Worm (Caenorhabditis elegans) whole organism, early embryonic: Measurements from ENCODE around the gene F42G4.6.
A peak's percentile ranks its signal among the peaks of the same experiment; 100 is the strongest.
"Not testable (repeated sequence)": the region's sequence is repeated elsewhere in the genome, so short reads cannot be mapped to it uniquely, and the experiment has no call there.

Experiments
- B0310.2 ChIP-seq: sonication (generic microtip); optimal IDR thresholded peaks from 2 replicates; lab custom pipeline; 2016; ENCODE audit warnings: mild to moderate bottlenecking, missing genetic modification characterization, missing compliant biosample characterization
- F13C5.2 ChIP-seq: sonication (generic microtip); optimal IDR thresholded peaks from 2 replicates; lab custom pipeline; 2017; ENCODE audit warnings: mild to moderate bottlenecking, missing genetic modification characterization, inconsistent platforms, missing compliant biosample characterization
- aly-1 ChIP-seq: sonication (generic microtip); optimal IDR thresholded peaks from 2 replicates; lab custom pipeline; 2016; ENCODE audit warnings: missing genetic modification characterization, missing compliant biosample characterization
- ama-1 ChIP-seq: fragments of 150-350 bp; optimal IDR thresholded peaks from 2 replicates; lab custom pipeline; 2014
- ceh-13 ChIP-seq: fragments of 200-800 bp; sonication (Bioruptor generic); optimal IDR thresholded peaks from 2 replicates; lab custom pipeline; 2018; ENCODE audit warnings: mild to moderate bottlenecking, missing genetic modification characterization, missing compliant biosample characterization
- ceh-36 ChIP-seq: sonication (generic microtip); optimal IDR thresholded peaks from 2 replicates; lab custom pipeline; 2016; ENCODE audit warnings: missing genetic modification characterization, inconsistent platforms, missing compliant biosample characterization
- ets-7 ChIP-seq: sonication (generic microtip); optimal IDR thresholded peaks from 2 replicates; lab custom pipeline; 2016; ENCODE audit warnings: missing genotype, missing genetic modification characterization, missing compliant biosample characterization
- flt-1 ChIP-seq: fragments of 200-800 bp; sonication (Bioruptor generic); IDR thresholded peaks from 2 replicates; pipeline ENCODE4 v1.3.6; 2022; ENCODE audit warnings: missing genetic modification characterization, missing compliant biosample characterization
- hmbx-1 ChIP-seq: sonication (generic microtip); optimal IDR thresholded peaks from 2 replicates; lab custom pipeline; 2016; ENCODE audit warnings: mild to moderate bottlenecking, missing genetic modification characterization, missing compliant biosample characterization
- hmg-4 ChIP-seq: fragments of 200-800 bp; sonication (Bioruptor generic); optimal IDR thresholded peaks from 2 replicates; lab custom pipeline; 2018; ENCODE audit warnings: mild to moderate bottlenecking, missing genetic modification characterization, missing compliant biosample characterization
- hnd-1 ChIP-seq: sonication (generic microtip); optimal IDR thresholded peaks from 2 replicates; lab custom pipeline; 2016; ENCODE audit warnings: missing genetic modification characterization, missing compliant biosample characterization
- pes-1 ChIP-seq: fragments of 200-800 bp; sonication (Bioruptor generic); IDR thresholded peaks from 2 replicates; pipeline ENCODE4 v1.3.6; 2022; ENCODE audit warnings: missing genetic modification reagents, missing genetic modification characterization, missing compliant biosample characterization
- scrt-1 ChIP-seq: fragments of 200-800 bp; sonication (Bioruptor generic); IDR thresholded peaks from 2 replicates; pipeline ENCODE4 v1.3.6; 2022; ENCODE audit warnings: missing genetic modification characterization, missing compliant biosample characterization
- sea-1 ChIP-seq: fragments of 200-800 bp; sonication (Bioruptor generic); conservative IDR thresholded peaks from 2 replicates; pipeline ENCODE4 v1.3.6; 2022; ENCODE audit warnings: missing genetic modification characterization, missing compliant biosample characterization
- tbx-11 ChIP-seq: fragments of 200-800 bp; sonication (Bioruptor generic); IDR thresholded peaks from 2 replicates; pipeline ENCODE4 v1.3.6; 2022; ENCODE audit warnings: missing genetic modification characterization, missing compliant biosample characterization
- tbx-37 ChIP-seq: fragments of 200-800 bp; sonication (Bioruptor generic); conservative IDR thresholded peaks from 2 replicates; pipeline ENCODE4 v1.3.6; 2022; ENCODE audit warnings: missing genetic modification reagents, missing genetic modification characterization, missing compliant biosample characterization
- tra-4 ChIP-seq: sonication (generic microtip); optimal IDR thresholded peaks from 2 replicates; lab custom pipeline; 2017; ENCODE audit warnings: missing genetic modification characterization, missing compliant biosample characterization

Gene F42G4.6

ce11 chrII:13076301-13076916 lies 2.8 kb upstream of the F42G4.6 start:
- TF ChIP-seq flt-1: no peak
- TF ChIP-seq tbx-37 (GFP tag; lab: Robert Waterston, UW): no peak
- no peak for TF ChIP-seq hmbx-1 (tag; lab: Kevin White, UChicago)
- TF ChIP-seq tbx-11 (GFP tag; lab: Robert Waterston, UW): no peak
- TF ChIP-seq hnd-1: no peak
- TF ChIP-seq ets-7 (tag; lab: Kevin White, UChicago): no peak
- no peak for TF ChIP-seq pes-1 (GFP tag; lab: Robert Waterston, UW)
- TF ChIP-seq B0310.2: no peak
- TF ChIP-seq F13C5.2 (tag; lab: Kevin White, UChicago): no peak
- no peak for TF ChIP-seq scrt-1 (GFP tag; lab: Robert Waterston, UW)
- no peak for TF ChIP-seq aly-1 (tag; lab: Kevin White, UChicago)
- no peak for TF ChIP-seq ceh-13
- no peak for TF ChIP-seq ama-1 (lab: Kevin White, UChicago)
- no peak for TF ChIP-seq hmg-4 (GFP tag; lab: Kevin White, UChicago)
- TF ChIP-seq sea-1 (GFP tag; lab: Robert Waterston, UW): no peak
- TF ChIP-seq ceh-36 (tag; lab: Kevin White, UChicago): no peak
- no peak for TF ChIP-seq tra-4

ce11 chrII:13077746-13078145 lies 1.4 kb upstream of the F42G4.6 start:
- TF ChIP-seq hmg-4 (GFP tag; lab: Kevin White, UChicago): no peak
- TF ChIP-seq tra-4: no peak
- no peak for TF ChIP-seq hmbx-1 (tag; lab: Kevin White, UChicago)
- no peak for TF ChIP-seq pes-1 (GFP tag; lab: Robert Waterston, UW)
- TF ChIP-seq B0310.2: no peak
- no peak for TF ChIP-seq tbx-37 (GFP tag; lab: Robert Waterston, UW)
- no peak for TF ChIP-seq tbx-11 (GFP tag; lab: Robert Waterston, UW)
- TF ChIP-seq F13C5.2 (tag; lab: Kevin White, UChicago): no peak
- TF ChIP-seq ets-7 (tag; lab: Kevin White, UChicago): no peak
- no peak for TF ChIP-seq ama-1 (lab: Kevin White, UChicago)
- no peak for TF ChIP-seq hnd-1

ce11 chrII:13080607-13081006 lies 1.4 kb downstream of the F42G4.6 start, which contains the start of gene Y81G3A.2:
Gene Y81G3A.2 (plus strand): TSS chrII:13080907.
- not testable (repeated sequence) for TF ChIP-seq pes-1 (GFP tag; lab: Robert Waterston, UW); tbx-11 (GFP tag; lab: Robert Waterston, UW); B0310.2

- TF ChIP-seq ceh-36 (tag; lab: Kevin White, UChicago); sea-1 (GFP tag; lab: Robert Waterston, UW); ama-1 (lab: Kevin White, UChicago): not testable (repeated sequence)
Measured at ce11 chrII:13082403-13082802, 3.2 kb downstream of the F42G4.6 start, which contains the start of gene Y81G3A.6. Gene Y81G3A.6 (minus strand): TSS chrII:13082503.

- peak; percentile 38 for TF ChIP-seq F13C5.2 (tag; lab: Kevin White, UChicago)
- no peak for TF ChIP-seq ama-1 (lab: Kevin White, UChicago)
Measured at ce11 chrII:13083752-13084214, 4.6 kb downstream of the F42G4.6 start, which contains the start of the genes Y81G3A.1 and gcn-2. Gene Y81G3A.1 (minus strand): TSS chrII:13083926. Gene gcn-2 (plus strand): TSS chrII:13084164.

- no peak for TF ChIP-seq tbx-37 (GFP tag; lab: Robert Waterston, UW)
- no peak for TF ChIP-seq ets-7 (tag; lab: Kevin White, UChicago)
- no peak for TF ChIP-seq B0310.2
- TF ChIP-seq sea-1 (GFP tag; lab: Robert Waterston, UW): no peak
- no peak for TF ChIP-seq scrt-1 (GFP tag; lab: Robert Waterston, UW)
- TF ChIP-seq ama-1 (lab: Kevin White, UChicago): no peak
- TF ChIP-seq hmbx-1 (tag; lab: Kevin White, UChicago): no peak
- no peak for TF ChIP-seq tbx-11 (GFP tag; lab: Robert Waterston, UW)
- no peak for TF ChIP-seq aly-1 (tag; lab: Kevin White, UChicago)
- no peak for TF ChIP-seq hmg-4 (GFP tag; lab: Kevin White, UChicago)
- no peak for TF ChIP-seq hnd-1
- TF ChIP-seq ceh-13: no peak
- TF ChIP-seq F13C5.2 (tag; lab: Kevin White, UChicago): no peak
- no peak for TF ChIP-seq ceh-36 (tag; lab: Kevin White, UChicago)
- no peak for TF ChIP-seq tra-4
Measured at ce11 chrII:13085951-13086350, 6.8 kb downstream of the F42G4.6 start.

- no peak for TF ChIP-seq ceh-13
- no peak for TF ChIP-seq scrt-1 (GFP tag; lab: Robert Waterston, UW)
- TF ChIP-seq flt-1: no peak
- no peak for TF ChIP-seq tbx-37 (GFP tag; lab: Robert Waterston, UW)
- TF ChIP-seq tra-4: no peak
- no peak for TF ChIP-seq hmg-4 (GFP tag; lab: Kevin White, UChicago)
- no peak for TF ChIP-seq hmbx-1 (tag; lab: Kevin White, UChicago)
- no peak for TF ChIP-seq pes-1 (GFP tag; lab: Robert Waterston, UW)
- no peak for TF ChIP-seq ceh-36 (tag; lab: Kevin White, UChicago)
Measured at ce11 chrII:13091123-13091522, 11.9 kb downstream of the F42G4.6 start, which contains the start of gene Y81G3A.4. Gene Y81G3A.4 (plus strand): TSS chrII:13091423.

- TF ChIP-seq ets-7 (tag; lab: Kevin White, UChicago) (no peak), hnd-1 (no peak), B0310.2 (no peak), F13C5.2 (tag; lab: Kevin White, UChicago) (no peak), hmbx-1 (tag; lab: Kevin White, UChicago) (no peak), flt-1 (no peak), ceh-13 (no peak), tbx-11 (GFP tag; lab: Robert Waterston, UW) (no peak), ama-1 (lab: Kevin White, UChicago) (no peak), scrt-1 (GFP tag; lab: Robert Waterston, UW) (no peak)
Measured at ce11 chrII:13091857-13092256, 12.7 kb downstream of the F42G4.6 start.
